4 fruit fly cellular contexts compared by ENCODE assay signal in genomic region chrX:784456-784855, dm6.
TF ChIP-seq lines count a peak whose summit lies in the region.

TSS of gene tw (plus strand) at chrX:784746.

- TF ChIP-seq CTCF in S2 (optimal IDR thresholded peaks at IDR 0.05; lab: Kevin White, UChicago) = peak; percentile 82 to 87
- peak; percentile 92 for TF ChIP-seq CTCF in whole organism, embryonic (GFP tag; optimal IDR thresholded peaks at IDR 0.05; lab: Kevin White, UChicago)

TF ChIP-seq in whole organism, embryonic, 481 proteins besides CTCF, POLR2A, EP300 and RAD21 (continues in another document):
- no peak for TF ChIP-seq grau (tag; optimal IDR thresholded peaks at IDR 0.05; lab: Kevin White, UChicago)
- no peak for TF ChIP-seq Ets97D (GFP tag; optimal IDR thresholded peaks at IDR 0.05; lab: Kevin White, UChicago)
- 0 out of 2 replicates have a peak, but pooled peaks have one; percentile 14 for TF ChIP-seq sob (GFP tag; IDR thresholded peaks at IDR 0.05; lab: Robert Waterston, UW)
- TF ChIP-seq CG13624 (GFP tag; optimal IDR thresholded peaks at IDR 0.05; lab: Kevin White, UChicago) = no peak
- TF ChIP-seq CG1603 (tag; optimal IDR thresholded peaks at IDR 0.05; lab: Kevin White, UChicago) = peak; percentile 42
- TF ChIP-seq Bgb (GFP tag; IDR thresholded peaks at IDR 0.05; lab: Robert Waterston, UW; ENCODE audit: partially characterized antibody) = peak; percentile 58; the same call in 1 of the 2 replicates
- TF ChIP-seq mld (GFP tag; IDR thresholded peaks at IDR 0.05; lab: Robert Waterston, UW; ENCODE audit: partially characterized antibody) = 0 out of 3 replicates have a peak, but pooled peaks have one; percentile 49
- TF ChIP-seq CG14710 (tag; optimal IDR thresholded peaks at IDR 0.05; lab: Kevin White, UChicago) = peak; percentile 1
- peak; percentile 72 for TF ChIP-seq bbx (GFP tag; IDR thresholded peaks at IDR 0.05; lab: Robert Waterston, UW; ENCODE audit: partially characterized antibody)
- no peak for TF ChIP-seq NfI (GFP tag; optimal IDR thresholded peaks at IDR 0.05; lab: Kevin White, UChicago)
- peak; percentile 59; the same call in 2 of the 3 replicates for TF ChIP-seq CG6791 (GFP tag; IDR thresholded peaks at IDR 0.05; lab: Robert Waterston, UW; ENCODE audit: partially characterized antibody)
- peak; percentile 4 for TF ChIP-seq gfzf (GFP tag; optimal IDR thresholded peaks at IDR 0.05; lab: Kevin White, UChicago)
- peak; percentile 68 for TF ChIP-seq Med (GFP tag; lab: Kevin White, UChicago)
- TF ChIP-seq CG7786 (GFP tag; optimal IDR thresholded peaks at IDR 0.05; lab: Kevin White, UChicago) = no peak
- TF ChIP-seq CG2116 (GFP tag; optimal IDR thresholded peaks at IDR 0.05; lab: Kevin White, UChicago) = peak; percentile 88
- peak; percentile 52 for TF ChIP-seq unc-4 (GFP tag; IDR thresholded peaks at IDR 0.05; lab: Robert Waterston, UW; ENCODE audit: partially characterized antibody)
- peak; percentile 29; the same call in 1 of the 2 replicates for TF ChIP-seq CG32532 (GFP tag; IDR thresholded peaks at IDR 0.05; lab: Robert Waterston, UW)
- TF ChIP-seq Opbp (GFP tag; IDR thresholded peaks at IDR 0.05; lab: Robert Waterston, UW; ENCODE audit: partially characterized antibody) = peak; percentile 33; the same call in 1 of the 3 replicates
- peak; percentile 7 for TF ChIP-seq trem (tag; optimal IDR thresholded peaks at IDR 0.05; lab: Kevin White, UChicago)
- TF ChIP-seq MBD-R2 (GFP tag; IDR thresholded peaks at IDR 0.05; lab: Robert Waterston, UW) = peak; percentile 31; the same call in 1 of the 2 replicates
- peak; percentile 57 for TF ChIP-seq amos (GFP tag; IDR thresholded peaks at IDR 0.05; lab: Robert Waterston, UW; ENCODE audit: partially characterized antibody)
- TF ChIP-seq Dref (GFP tag; IDR thresholded peaks at IDR 0.05; lab: Robert Waterston, UW) = peak; percentile 61
- peak; percentile 7 for TF ChIP-seq Sry-δ (GFP tag; optimal IDR thresholded peaks at IDR 0.05; lab: Kevin White, UChicago)
- TF ChIP-seq tap (tag; optimal IDR thresholded peaks at IDR 0.05; lab: Kevin White, UChicago) = no peak
- no peak for TF ChIP-seq psq (GFP tag; optimal IDR thresholded peaks at IDR 0.05; lab: Kevin White, UChicago)
- TF ChIP-seq kni (GFP tag; optimal IDR thresholded peaks at IDR 0.05; lab: Kevin White, UChicago) = peak; percentile 10

TF ChIP-seq in whole organism, prepupa, 60 proteins besides CTCF, POLR2A, EP300 and RAD21:
- TF ChIP-seq net (GFP tag; optimal IDR thresholded peaks at IDR 0.05; lab: Kevin White, UChicago) = no peak
- peak; percentile 15 for TF ChIP-seq esn (GFP tag; optimal IDR thresholded peaks at IDR 0.05; lab: Kevin White, UChicago)
- peak; percentile 13 for TF ChIP-seq CG3032 (tag; optimal IDR thresholded peaks at IDR 0.05; lab: Kevin White, UChicago)
- TF ChIP-seq Hr39 (GFP tag; optimal IDR thresholded peaks at IDR 0.05; lab: Kevin White, UChicago) = no peak

TF ChIP-seq in whole organism, wandering third instar larva, 38 proteins besides CTCF, POLR2A, EP300 and RAD21:
- peak; percentile 36 for TF ChIP-seq fru (GFP tag; optimal IDR thresholded peaks at IDR 0.05; lab: Kevin White, UChicago)
- peak; percentile 31 for TF ChIP-seq Dif (GFP tag; optimal IDR thresholded peaks at IDR 0.05; lab: Kevin White, UChicago; ENCODE audit: partially characterized antibody)
- no peak for TF ChIP-seq Mio (GFP tag; optimal IDR thresholded peaks at IDR 0.05; lab: Kevin White, UChicago)
- TF ChIP-seq Myc (optimal IDR thresholded peaks at IDR 0.05; lab: Kevin White, UChicago) = peak; percentile 54
- peak in 1 of 2 experiments; percentile 9 for TF ChIP-seq foxo (GFP tag; optimal IDR thresholded peaks at IDR 0.05; lab: Kevin White, UChicago)
- peak; percentile 28 for TF ChIP-seq psq (GFP tag; optimal IDR thresholded peaks at IDR 0.05; lab: Kevin White, UChicago)
